Fruit fly (Drosophila melanogaster) whole organism, embryonic: ENCODE results near the gene CG15528.

Experiments used
- B-H1 ChIP-seq: fragments of 200-800 bp; sonication (Bioruptor generic); IDR thresholded peaks from 3 replicates; pipeline ENCODE4 v1.3.6; 2022; ENCODE audit warnings: missing biosample characterization, missing genetic modification characterization
- Bdp1 ChIP-seq: fragments of 200-800 bp; sonication (Bioruptor generic); optimal IDR thresholded peaks from 3 replicates; lab custom pipeline; 2016; ENCODE audit warnings: missing biosample characterization, missing genetic modification characterization
- CG10267 ChIP-seq: fragments of 200-800 bp; sonication (Bioruptor generic); optimal IDR thresholded peaks from 2 replicates; lab custom pipeline; 2018; ENCODE audit warnings: missing biosample characterization, mild to moderate bottlenecking, missing genetic modification characterization, moderate library complexity
- CG10462 ChIP-seq: fragments of 200-800 bp; sonication (Bioruptor generic); optimal IDR thresholded peaks from 2 replicates; lab custom pipeline; 2016; ENCODE audit warnings: missing biosample characterization, missing genetic modification characterization
- CG10979 ChIP-seq: fragments of 200-800 bp; sonication (Bioruptor generic); optimal IDR thresholded peaks from 2 replicates; lab custom pipeline; 2018; ENCODE audit warnings: missing biosample characterization, mild to moderate bottlenecking, missing genetic modification characterization, moderate library complexity
- CG11456 ChIP-seq: fragments of 200-800 bp; sonication (Bioruptor generic); IDR thresholded peaks from 3 replicates; pipeline ENCODE4 v1.3.6; 2022; ENCODE audit warnings: missing biosample characterization, missing genetic modification characterization
- CG11504 ChIP-seq: fragments of 200-800 bp; sonication (Bioruptor generic); optimal IDR thresholded peaks from 3 replicates; lab custom pipeline; 2019; ENCODE audit warnings: missing biosample characterization, mild to moderate bottlenecking, missing genetic modification characterization, moderate library complexity
- CG12769 ChIP-seq: fragments of 200-800 bp; sonication (Bioruptor generic); optimal IDR thresholded peaks from 2 replicates; lab custom pipeline; 2019; ENCODE audit warnings: missing biosample characterization, mild to moderate bottlenecking, missing genetic modification characterization, moderate library complexity
- CG14860 ChIP-seq: fragments of 200-800 bp; sonication (Bioruptor generic); IDR thresholded peaks from 3 replicates; pipeline ENCODE4 v1.3.6; 2022; ENCODE audit warnings: missing biosample characterization, missing genetic modification characterization; ENCODE audit not compliant: partially characterized antibody
- CG16779 ChIP-seq: fragments of 200-800 bp; sonication (Bioruptor generic); IDR thresholded peaks from 2 replicates; pipeline ENCODE4 v1.3.6; 2022; ENCODE audit warnings: missing biosample characterization, missing genetic modification characterization
- CG18599 ChIP-seq: fragments of 200-800 bp; sonication (Bioruptor generic); optimal IDR thresholded peaks from 3 replicates; lab custom pipeline; 2017; ENCODE audit warnings: missing biosample characterization, missing genetic modification characterization, mild to moderate bottlenecking, moderate library complexity, missing genetic modification reagents
- CG2199 ChIP-seq: fragments of 200-800 bp; sonication (Bioruptor generic); IDR thresholded peaks from 3 replicates; pipeline ENCODE4 v1.3.6; 2022; ENCODE audit warnings: missing biosample characterization, missing genetic modification characterization
- CG2712 ChIP-seq: fragments of 200-800 bp; optimal IDR thresholded peaks from 3 replicates; lab custom pipeline; 2019; ENCODE audit warnings: missing biosample characterization, mild to moderate bottlenecking, missing genetic modification characterization, moderate library complexity
- CG30020 ChIP-seq: fragments of 200-800 bp; optimal IDR thresholded peaks from 2 replicates; lab custom pipeline; 2019; ENCODE audit warnings: missing biosample characterization, mild to moderate bottlenecking, missing genetic modification characterization, moderate library complexity
- CG31365 ChIP-seq: fragments of 200-800 bp; sonication (Bioruptor generic); optimal IDR thresholded peaks from 2 replicates; lab custom pipeline; 2018; ENCODE audit warnings: missing biosample characterization, mild to moderate bottlenecking, missing genetic modification characterization
- CG33213 ChIP-seq: fragments of 200-800 bp; sonication (Bioruptor generic); optimal IDR thresholded peaks from 3 replicates; lab custom pipeline; 2016; ENCODE audit warnings: missing biosample characterization, missing genetic modification characterization
- CG34376 ChIP-seq: fragments of 200-800 bp; sonication (Bioruptor generic); optimal IDR thresholded peaks from 2 replicates; lab custom pipeline; 2018; ENCODE audit warnings: missing biosample characterization, mild to moderate bottlenecking, missing genetic modification characterization
- CG4328 ChIP-seq: fragments of 200-800 bp; sonication (Bioruptor generic); optimal IDR thresholded peaks from 3 replicates; lab custom pipeline; 2017; ENCODE audit warnings: missing biosample characterization, missing genetic modification reagents, missing genetic modification characterization
- CG4730 ChIP-seq: fragments of 200-800 bp; sonication (Bioruptor generic); IDR thresholded peaks from 2 replicates; pipeline ENCODE4 v1.3.6; 2022; ENCODE audit warnings: missing biosample characterization, missing genetic modification characterization
- CG6683 ChIP-seq: fragments of 200-800 bp; sonication (Bioruptor generic); optimal IDR thresholded peaks from 2 replicates; lab custom pipeline; 2017; ENCODE audit warnings: missing biosample characterization, mild to moderate bottlenecking, missing genetic modification characterization, missing genetic modification reagents
- CG6765 ChIP-seq: fragments of 200-800 bp; sonication (Bioruptor generic); optimal IDR thresholded peaks from 3 replicates; lab custom pipeline; 2017; ENCODE audit warnings: missing biosample characterization, mild to moderate bottlenecking, missing genetic modification characterization
- CG7357 ChIP-seq: fragments of 200-800 bp; sonication (Bioruptor generic); IDR thresholded peaks from 3 replicates; pipeline ENCODE4 v1.3.6; 2022; ENCODE audit warnings: missing biosample characterization, missing genetic modification characterization
- CG8359 ChIP-seq: fragments of 200-800 bp; sonication (Bioruptor generic); optimal IDR thresholded peaks from 2 replicates; lab custom pipeline; 2017; ENCODE audit warnings: missing biosample characterization, mild to moderate bottlenecking, missing genetic modification characterization, borderline replicate concordance
- CG8924 ChIP-seq: fragments of 200-800 bp; optimal IDR thresholded peaks from 3 replicates; lab custom pipeline; 2019; ENCODE audit warnings: missing biosample characterization, mild to moderate bottlenecking, missing genetic modification characterization, moderate library complexity
- CG8944 ChIP-seq: fragments of 200-800 bp; sonication (Bioruptor generic); optimal IDR thresholded peaks from 3 replicates; lab custom pipeline; 2016; ENCODE audit warnings: missing biosample characterization, missing genetic modification characterization
- Dfd ChIP-seq, 2 experiments: fragments of >200 bp; optimal IDR thresholded peaks; 2 replicates each; lab custom pipeline; 2017; ENCODE audit warnings: missing biosample characterization in 2 of 2, missing genetic modification characterization in 2 of 2
- Dip3 ChIP-seq: fragments of 200-800 bp; sonication (Bioruptor generic); optimal IDR thresholded peaks from 3 replicates; lab custom pipeline; 2016; ENCODE audit warnings: missing biosample characterization, missing genetic modification characterization
- Dp ChIP-seq: fragments of 200-800 bp; sonication (Bioruptor generic); optimal IDR thresholded peaks from 2 replicates; lab custom pipeline; 2018; ENCODE audit warnings: missing biosample characterization, mild to moderate bottlenecking, missing genetic modification characterization, moderate library complexity
- ERR ChIP-seq: fragments of 200-800 bp; sonication (Bioruptor generic); optimal IDR thresholded peaks from 2 replicates; lab custom pipeline; 2016; ENCODE audit warnings: missing biosample characterization, missing genetic modification characterization
- Eip74EF ChIP-seq, 2 experiments: fragments of 200-800 bp in 1 of 2; fragments of >200 bp in 1 of 2; sonication (Bioruptor generic) in 1 of 2; optimal IDR thresholded peaks; 2 replicates each; lab custom pipeline; 2017 to 2019; ENCODE audit warnings: missing biosample characterization in 2 of 2, missing genetic modification characterization in 2 of 2, mild to moderate bottlenecking in 1 of 2, moderate library complexity in 1 of 2
- HLH3B ChIP-seq: fragments of 200-800 bp; sonication (Bioruptor generic); IDR thresholded peaks from 2 replicates; pipeline ENCODE4 v1.3.6; 2022; ENCODE audit warnings: missing biosample characterization, missing genetic modification characterization
- Ravus ChIP-seq: fragments of 200-800 bp; sonication (Bioruptor generic); IDR thresholded peaks from 2 replicates; pipeline ENCODE4 v1.3.6; 2022; ENCODE audit warnings: missing biosample characterization, missing genetic modification characterization
- Rfx ChIP-seq: fragments of 200-800 bp; sonication (Bioruptor generic); IDR thresholded peaks from 2 replicates; pipeline ENCODE4 v1.3.6; 2022; ENCODE audit warnings: missing biosample characterization, missing genetic modification characterization
- ab ChIP-seq: fragments of 200-800 bp; sonication (Bioruptor generic); optimal IDR thresholded peaks from 2 replicates; lab custom pipeline; 2016; ENCODE audit warnings: missing biosample characterization, missing genetic modification characterization
- ac ChIP-seq: fragments of 200-800 bp; sonication (Bioruptor generic); optimal IDR thresholded peaks from 3 replicates; lab custom pipeline; 2017; ENCODE audit warnings: missing biosample characterization, mild to moderate bottlenecking, missing genetic modification characterization
- croc ChIP-seq: fragments of 200-800 bp; sonication (Bioruptor generic); conservative IDR thresholded peaks from 3 replicates; pipeline ENCODE4 v1.3.6; 2022; ENCODE audit warnings: missing biosample characterization, missing genetic modification characterization
- dm ChIP-seq: fragments of 200-800 bp; sonication (Bioruptor generic); optimal IDR thresholded peaks from 3 replicates; lab custom pipeline; 2016; ENCODE audit warnings: missing biosample characterization, missing genetic modification characterization
- grau ChIP-seq: fragments of 200-800 bp; optimal IDR thresholded peaks from 3 replicates; lab custom pipeline; 2019; ENCODE audit warnings: missing biosample characterization, mild to moderate bottlenecking, missing genetic modification characterization, moderate library complexity
- hb ChIP-seq: fragments of 200-800 bp; sonication (Bioruptor generic); IDR thresholded peaks from 3 replicates; pipeline ENCODE4 v1.3.6; 2022; ENCODE audit warnings: missing biosample characterization, missing genetic modification characterization; ENCODE audit not compliant: partially characterized antibody
- jing ChIP-seq: fragments of 200-800 bp; sonication (Bioruptor generic); optimal IDR thresholded peaks from 2 replicates; lab custom pipeline; 2018; ENCODE audit warnings: missing biosample characterization, mild to moderate bottlenecking, missing genetic modification characterization
- lmd ChIP-seq: fragments of 200-800 bp; sonication (Bioruptor generic); IDR thresholded peaks from 2 replicates; pipeline ENCODE4 v1.3.6; 2022; ENCODE audit warnings: missing biosample characterization, missing genetic modification characterization
- odd ChIP-seq: fragments of 200-800 bp; sonication (Bioruptor generic); optimal IDR thresholded peaks from 2 replicates; lab custom pipeline; 2017; ENCODE audit warnings: missing biosample characterization, mild to moderate bottlenecking, missing genetic modification characterization
- phol ChIP-seq: fragments of 200-800 bp; sonication (Bioruptor generic); optimal IDR thresholded peaks from 3 replicates; lab custom pipeline; 2018; ENCODE audit warnings: missing biosample characterization, mild to moderate bottlenecking, missing genetic modification characterization, moderate library complexity
- schlank ChIP-seq: fragments of 200-800 bp; sonication (Bioruptor generic); optimal IDR thresholded peaks from 2 replicates; lab custom pipeline; 2018; ENCODE audit warnings: missing biosample characterization, mild to moderate bottlenecking, missing genetic modification characterization
- stc ChIP-seq: fragments of 200-800 bp; sonication (Bioruptor generic); IDR thresholded peaks from 2 replicates; pipeline ENCODE4 v1.3.6; 2022; ENCODE audit warnings: missing biosample characterization, missing genetic modification characterization
- ttk ChIP-seq: fragments of 200-800 bp; sonication (Bioruptor generic); IDR thresholded peaks from 2 replicates; pipeline ENCODE4 v2.1.2; 2022; ENCODE audit warnings: missing biosample characterization, missing genetic modification characterization
- unc-4 ChIP-seq: fragments of 200-800 bp; sonication (Bioruptor generic); IDR thresholded peaks from 2 replicates; pipeline ENCODE4 v1.3.6; 2022; ENCODE audit warnings: missing biosample characterization, missing genetic modification characterization; ENCODE audit not compliant: partially characterized antibody
- unpg ChIP-seq: fragments of 200-800 bp; sonication (Bioruptor generic); optimal IDR thresholded peaks from 3 replicates; lab custom pipeline; 2018; ENCODE audit warnings: missing biosample characterization, mild to moderate bottlenecking, missing genetic modification characterization, moderate library complexity
- yki ChIP-seq: fragments of >200 bp; optimal IDR thresholded peaks from 3 replicates; lab custom pipeline; 2018
- zfh2 ChIP-seq: fragments of 200-800 bp; sonication (Bioruptor generic); optimal IDR thresholded peaks from 2 replicates; lab custom pipeline; 2016; ENCODE audit warnings: missing biosample characterization, missing genetic modification characterization

Gene CG15528

DNA sequence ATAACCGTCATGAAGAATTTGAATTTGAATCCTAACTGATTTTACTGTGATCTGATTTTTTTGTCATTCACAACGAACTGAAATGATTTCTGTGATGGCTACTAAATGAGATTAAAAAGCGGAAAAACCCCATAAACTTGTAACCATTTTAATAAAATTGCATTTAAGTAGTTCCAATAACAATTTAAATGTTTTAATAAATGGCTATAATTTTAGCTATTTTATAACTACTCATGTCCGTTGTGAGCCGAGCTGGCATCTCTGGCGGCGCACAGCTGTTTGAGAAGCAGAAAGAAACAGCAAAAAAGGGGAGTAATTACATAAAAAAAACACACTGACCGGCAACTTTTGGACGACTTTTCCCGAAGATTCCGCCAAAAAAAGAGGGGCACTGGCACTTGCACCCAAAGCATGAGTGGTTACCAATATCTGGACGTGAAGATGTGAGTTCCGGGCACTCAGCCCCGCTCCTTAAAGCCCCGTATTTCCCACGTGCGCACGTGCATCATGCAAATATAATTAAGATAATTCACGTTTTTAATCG is 4.8 kb upstream of the CG15528 start, which contains the start of the genes CG7950 and Rpp14a (continued):
- TF ChIP-seq CG12769 (tag; lab: Kevin White, UChicago) = peak; percentile 82
- TF ChIP-seq CG2199 (GFP tag; lab: Robert Waterston, UW) = no peak
- peak; percentile 69 for TF ChIP-seq CG33213 (GFP tag; lab: Kevin White, UChicago)
- TF ChIP-seq CG30020 = peak; percentile 46
- TF ChIP-seq CG8359 (GFP tag; lab: Kevin White, UChicago) = no peak
- TF ChIP-seq Dp (GFP tag; lab: Kevin White, UChicago) = peak; percentile 28
- TF ChIP-seq yki (lab: Kevin White, UChicago) = no peak
- TF ChIP-seq Rfx (GFP tag; lab: Robert Waterston, UW) = peak; percentile 90
- TF ChIP-seq CG4730 = peak; percentile 55
- no peak for TF ChIP-seq CG6765 (GFP tag; lab: Kevin White, UChicago)
- TF ChIP-seq CG8944 = peak; percentile 62
- peak; percentile 77 for TF ChIP-seq HLH3B (GFP tag; lab: Robert Waterston, UW)
- TF ChIP-seq ttk (GFP tag; lab: Robert Waterston, UW) = peak; percentile 65
- TF ChIP-seq CG6683 (GFP tag; lab: Kevin White, UChicago) = no peak
- peak; percentile 54 for TF ChIP-seq CG4328
- TF ChIP-seq CG10979 (tag; lab: Kevin White, UChicago) = peak; percentile 55
- TF ChIP-seq ab = no peak
- TF ChIP-seq CG18599 (GFP tag; lab: Kevin White, UChicago) = peak; percentile 73
- peak; percentile 84 for TF ChIP-seq unpg (GFP tag; lab: Kevin White, UChicago)
- no peak for TF ChIP-seq Eip74EF (GFP tag; optimal IDR thresholded peaks at IDR 0.05; lab: Kevin White, UChicago)
- peak; percentile 58 for TF ChIP-seq schlank (tag; lab: Kevin White, UChicago)
- peak; percentile 72 for TF ChIP-seq CG10267
- TF ChIP-seq zfh2 (GFP tag; lab: Kevin White, UChicago) = peak; percentile 89
- peak; percentile 54 for TF ChIP-seq odd (GFP tag; lab: Kevin White, UChicago)
- TF ChIP-seq ERR (GFP tag; lab: Kevin White, UChicago) = peak; percentile 62
- TF ChIP-seq hb = no peak
- TF ChIP-seq Dip3 (GFP tag; lab: Kevin White, UChicago) = peak; percentile 84
- TF ChIP-seq phol (tag; lab: Kevin White, UChicago) = peak; percentile 83
- peak; percentile 71 for TF ChIP-seq Bdp1 (GFP tag; lab: Kevin White, UChicago)
- peak; percentile 62 for TF ChIP-seq CG16779 (GFP tag; lab: Robert Waterston, UW)
- peak; percentile 58 for TF ChIP-seq CG34376
- no peak for TF ChIP-seq Dfd (GFP tag; optimal IDR thresholded peaks at IDR 0.05; lab: Kevin White, UChicago)
- peak; percentile 76 for TF ChIP-seq lmd (GFP tag; lab: Robert Waterston, UW)
- peak; percentile 69 for TF ChIP-seq dm (GFP tag; lab: Kevin White, UChicago)
- TF ChIP-seq CG11504 (tag; lab: Kevin White, UChicago) = peak; percentile 66
- TF ChIP-seq jing (GFP tag; lab: Kevin White, UChicago) = no peak
- TF ChIP-seq CG10462 = peak; percentile 48
- peak; percentile 85 for TF ChIP-seq CG2712
- TF ChIP-seq B-H1 (GFP tag; lab: Robert Waterston, UW) = peak; percentile 64
- TF ChIP-seq Ravus (GFP tag; lab: Robert Waterston, UW) = peak; percentile 45
- no peak for TF ChIP-seq CG31365
- TF ChIP-seq CG14860 (GFP tag; lab: Robert Waterston, UW) = no peak
- peak; percentile 77 for TF ChIP-seq grau (tag; lab: Kevin White, UChicago)
- peak; percentile 62; the same call in 2 of the 3 replicates for TF ChIP-seq CG7357 (GFP tag; lab: Robert Waterston, UW)
- TF ChIP-seq croc (GFP tag; lab: Robert Waterston, UW) = no peak; the same call in 1 of the 3 replicates
- TF ChIP-seq CG8924 = peak; percentile 65
- peak; percentile 61; the same call in 1 of the 2 replicates for TF ChIP-seq stc (GFP tag; lab: Robert Waterston, UW)
- TF ChIP-seq ac (GFP tag; lab: Kevin White, UChicago) = no peak
- TF ChIP-seq unc-4 = no peak
- peak; percentile 73; the same call in 2 of the 3 replicates for TF ChIP-seq CG11456 (GFP tag; lab: Robert Waterston, UW)
